Worm (Caenorhabditis elegans) whole organism, late embryonic: ENCODE measurements around the gene R07B7.9.

Source experiments
- K02D7.2 ChIP-seq: sonication (generic microtip); optimal IDR thresholded peaks from 2 replicates; lab custom pipeline; 2017; ENCODE audit warnings: mild to moderate bottlenecking, missing genetic modification characterization, missing compliant biosample characterization
- T23F11.4 ChIP-seq: fragments of 200-800 bp; sonication (Bioruptor generic); optimal IDR thresholded peaks from 2 replicates; lab custom pipeline; 2018; ENCODE audit warnings: mild to moderate bottlenecking, missing genetic modification characterization, missing compliant biosample characterization
- Y22D7AL.16 ChIP-seq: sonication (generic microtip); optimal IDR thresholded peaks from 2 replicates; lab custom pipeline; 2016; ENCODE audit warnings: missing genetic modification characterization, missing compliant biosample characterization
- ceh-14 ChIP-seq: sonication (generic microtip); optimal IDR thresholded peaks from 2 replicates; lab custom pipeline; 2016; ENCODE audit warnings: missing genotype, missing genetic modification characterization, missing compliant biosample characterization
- ceh-19 ChIP-seq: fragments of 200-800 bp; sonication (Bioruptor generic); optimal IDR thresholded peaks from 2 replicates; lab custom pipeline; 2018; ENCODE audit warnings: mild to moderate bottlenecking, missing genetic modification characterization, missing compliant biosample characterization
- ceh-2 ChIP-seq: sonication (generic microtip); optimal IDR thresholded peaks from 2 replicates; lab custom pipeline; 2016; ENCODE audit warnings: missing genotype, missing genetic modification characterization, missing compliant biosample characterization
- ceh-22 ChIP-seq: sonication (generic microtip); optimal IDR thresholded peaks from 2 replicates; lab custom pipeline; 2017; ENCODE audit warnings: missing biosample characterization, missing genetic modification characterization
- ceh-30 ChIP-seq: fragments of 150-350 bp; optimal IDR thresholded peaks from 2 replicates; lab custom pipeline; 2014; ENCODE audit warnings: missing biosample characterization, missing genetic modification characterization
- ceh-31 ChIP-seq: sonication (generic microtip); optimal IDR thresholded peaks from 2 replicates; lab custom pipeline; 2016; ENCODE audit warnings: missing genetic modification characterization, missing compliant biosample characterization
- ceh-34 ChIP-seq: sonication (generic microtip); optimal IDR thresholded peaks from 2 replicates; lab custom pipeline; 2016; ENCODE audit warnings: mild to moderate bottlenecking, missing genetic modification characterization, missing compliant biosample characterization
- ceh-45 ChIP-seq: fragments of 200-800 bp; sonication (Bioruptor generic); IDR thresholded peaks from 2 replicates; pipeline ENCODE4 v1.3.6; 2022; ENCODE audit warnings: missing genetic modification reagents, missing genetic modification characterization, missing compliant biosample characterization
- ceh-48 ChIP-seq: sonication (generic microtip); optimal IDR thresholded peaks from 2 replicates; lab custom pipeline; 2016; ENCODE audit warnings: missing genetic modification characterization, inconsistent platforms, missing compliant biosample characterization
- ceh-6 ChIP-seq: fragments of 200-800 bp; sonication (Bioruptor generic); optimal IDR thresholded peaks from 2 replicates; lab custom pipeline; 2018; ENCODE audit warnings: mild to moderate bottlenecking, missing genetic modification characterization, missing compliant biosample characterization
- ceh-9 ChIP-seq: sonication (generic microtip); optimal IDR thresholded peaks from 2 replicates; lab custom pipeline; 2016; ENCODE audit warnings: mild to moderate bottlenecking, missing genetic modification characterization, inconsistent platforms, missing compliant biosample characterization
- dmd-4 ChIP-seq: sonication (generic microtip); optimal IDR thresholded peaks from 2 replicates; lab custom pipeline; 2016; ENCODE audit warnings: borderline replicate concordance, missing genetic modification characterization, missing compliant biosample characterization
- elt-4 ChIP-seq: sonication (generic microtip); optimal IDR thresholded peaks from 2 replicates; lab custom pipeline; 2016; ENCODE audit warnings: missing genetic modification characterization, missing compliant biosample characterization
- eyg-1 ChIP-seq: sonication (generic microtip); optimal IDR thresholded peaks from 2 replicates; lab custom pipeline; 2016; ENCODE audit warnings: missing genotype, missing genetic modification characterization, missing compliant biosample characterization
- fax-1 ChIP-seq: sonication (generic microtip); optimal IDR thresholded peaks from 2 replicates; lab custom pipeline; 2016; ENCODE audit warnings: missing genotype, missing genetic modification characterization, missing compliant biosample characterization
- fkh-6 ChIP-seq: sonication (generic microtip); optimal IDR thresholded peaks from 2 replicates; lab custom pipeline; 2016; ENCODE audit warnings: missing genetic modification characterization, missing compliant biosample characterization
- hlh-13 ChIP-seq: fragments of 200-800 bp; sonication (Bioruptor generic); optimal IDR thresholded peaks from 2 replicates; lab custom pipeline; 2018; ENCODE audit warnings: mild to moderate bottlenecking, missing genetic modification characterization, missing compliant biosample characterization
- hlh-15 ChIP-seq: sonication (generic microtip); optimal IDR thresholded peaks from 2 replicates; lab custom pipeline; 2016; ENCODE audit warnings: missing genetic modification characterization, missing compliant biosample characterization
- hlh-30 ChIP-seq: sonication (generic microtip); optimal IDR thresholded peaks from 2 replicates; lab custom pipeline; 2017; ENCODE audit warnings: antibody characterized with exemption, missing genetic modification characterization, missing compliant biosample characterization; ENCODE audit not compliant: insufficient read depth
- hlh-8 ChIP-seq: sonication (generic microtip); optimal IDR thresholded peaks from 2 replicates; lab custom pipeline; 2016; ENCODE audit warnings: missing genotype, missing genetic modification characterization, missing compliant biosample characterization
- lim-6 ChIP-seq: sonication (generic microtip); optimal IDR thresholded peaks from 2 replicates; lab custom pipeline; 2016; ENCODE audit warnings: missing genetic modification characterization, missing compliant biosample characterization
- lin-11 ChIP-seq: fragments of 200-800 bp; sonication (Bioruptor generic); optimal IDR thresholded peaks from 2 replicates; lab custom pipeline; 2018; ENCODE audit warnings: mild to moderate bottlenecking, missing genetic modification characterization, missing compliant biosample characterization
- madf-2 ChIP-seq: sonication (generic microtip); optimal IDR thresholded peaks from 2 replicates; lab custom pipeline; 2017; ENCODE audit warnings: missing genetic modification characterization, missing compliant biosample characterization
- mec-3 ChIP-seq: sonication (generic microtip); optimal IDR thresholded peaks from 2 replicates; lab custom pipeline; 2016; ENCODE audit warnings: borderline replicate concordance, missing genetic modification characterization, missing compliant biosample characterization
- nfya-1 ChIP-seq: sonication (generic microtip); optimal IDR thresholded peaks from 2 replicates; lab custom pipeline; 2017; ENCODE audit warnings: missing genetic modification characterization, mild to moderate bottlenecking, missing compliant biosample characterization, antibody characterized with exemption, moderate library complexity
- nhr-11 ChIP-seq: fragments of 150-350 bp; optimal IDR thresholded peaks from 2 replicates; lab custom pipeline; 2014; ENCODE audit warnings: missing biosample characterization, missing genetic modification characterization
- nhr-232 ChIP-seq: sonication (generic microtip); optimal IDR thresholded peaks from 2 replicates; lab custom pipeline; 2016; ENCODE audit warnings: missing genetic modification characterization, missing compliant biosample characterization
- npax-4 ChIP-seq: sonication (generic microtip); optimal IDR thresholded peaks from 2 replicates; lab custom pipeline; 2016; ENCODE audit warnings: missing genetic modification characterization, missing compliant biosample characterization
- pag-3 ChIP-seq: sonication (generic microtip); optimal IDR thresholded peaks from 2 replicates; lab custom pipeline; 2016; ENCODE audit warnings: missing compliant biosample characterization, missing genetic modification characterization, borderline replicate concordance
- pat-9 ChIP-seq: fragments of 200-800 bp; sonication (Bioruptor generic); optimal IDR thresholded peaks from 2 replicates; lab custom pipeline; 2018; ENCODE audit warnings: mild to moderate bottlenecking, missing genetic modification characterization, moderate library complexity, missing compliant biosample characterization
- pax-1 ChIP-seq: fragments of 150-350 bp; optimal IDR thresholded peaks from 2 replicates; lab custom pipeline; 2014; ENCODE audit warnings: missing biosample characterization, missing genetic modification characterization
- pha-2 ChIP-seq: sonication (generic microtip); optimal IDR thresholded peaks from 2 replicates; lab custom pipeline; 2017; ENCODE audit warnings: mild to moderate bottlenecking, missing genetic modification characterization, missing compliant biosample characterization
- pha-4 ChIP-seq: fragments of 150-350 bp; optimal IDR thresholded peaks from 2 replicates; lab custom pipeline; 2018; ENCODE audit warnings: missing biosample characterization, missing genetic modification reagents, missing genetic modification characterization
- pqm-1 ChIP-seq: sonication (generic microtip); optimal IDR thresholded peaks from 2 replicates; lab custom pipeline; 2016; ENCODE audit warnings: missing genetic modification characterization, missing compliant biosample characterization
- pros-1 ChIP-seq: fragments of 150-350 bp; optimal IDR thresholded peaks from 2 replicates; lab custom pipeline; 2014; ENCODE audit warnings: missing biosample characterization, missing genetic modification reagents, missing genetic modification characterization
- ref-2 ChIP-seq: sonication (generic microtip); optimal IDR thresholded peaks from 2 replicates; lab custom pipeline; 2016; ENCODE audit warnings: missing genetic modification characterization, missing compliant biosample characterization
- sox-4 ChIP-seq: sonication (generic microtip); optimal IDR thresholded peaks from 2 replicates; lab custom pipeline; 2017; ENCODE audit warnings: mild to moderate bottlenecking, missing genetic modification characterization, inconsistent platforms, missing compliant biosample characterization
- tbx-2 ChIP-seq: sonication (generic microtip); optimal IDR thresholded peaks from 2 replicates; lab custom pipeline; 2016; ENCODE audit warnings: missing genetic modification characterization, missing compliant biosample characterization
- ttx-3 ChIP-seq: sonication (generic microtip); optimal IDR thresholded peaks from 2 replicates; lab custom pipeline; 2016; ENCODE audit warnings: missing genetic modification reagents, missing genetic modification characterization, missing compliant biosample characterization
- unc-3 ChIP-seq, 2 experiments: fragments of 200-800 bp in 1 of 2; sonication (Bioruptor generic) in 1 of 2; sonication (generic microtip) in 1 of 2; conservative IDR thresholded peaks in 1 of 2; optimal IDR thresholded peaks in 1 of 2; 2 replicates each; pipeline versions ENCODE4 v1.3.6 to Lab custom; 2016 to 2022; ENCODE audit warnings: missing compliant biosample characterization in 2 of 2, missing genetic modification characterization in 2 of 2, missing genetic modification reagents in 1 of 2
- unc-42 ChIP-seq: sonication (generic microtip); optimal IDR thresholded peaks from 2 replicates; lab custom pipeline; 2016; ENCODE audit warnings: missing genotype, missing genetic modification characterization, missing compliant biosample characterization
- unc-55 ChIP-seq: sonication (generic microtip); optimal IDR thresholded peaks from 2 replicates; lab custom pipeline; 2017; ENCODE audit warnings: missing biosample characterization, missing genetic modification reagents, missing genetic modification characterization
- unc-86 ChIP-seq: sonication (generic microtip); optimal IDR thresholded peaks from 2 replicates; lab custom pipeline; 2016; ENCODE audit warnings: missing genetic modification characterization, missing compliant biosample characterization
- ztf-16 ChIP-seq: sonication (generic microtip); optimal IDR thresholded peaks from 2 replicates; lab custom pipeline; 2017; ENCODE audit warnings: missing genetic modification characterization, missing compliant biosample characterization

Gene R07B7.9

DNA sequence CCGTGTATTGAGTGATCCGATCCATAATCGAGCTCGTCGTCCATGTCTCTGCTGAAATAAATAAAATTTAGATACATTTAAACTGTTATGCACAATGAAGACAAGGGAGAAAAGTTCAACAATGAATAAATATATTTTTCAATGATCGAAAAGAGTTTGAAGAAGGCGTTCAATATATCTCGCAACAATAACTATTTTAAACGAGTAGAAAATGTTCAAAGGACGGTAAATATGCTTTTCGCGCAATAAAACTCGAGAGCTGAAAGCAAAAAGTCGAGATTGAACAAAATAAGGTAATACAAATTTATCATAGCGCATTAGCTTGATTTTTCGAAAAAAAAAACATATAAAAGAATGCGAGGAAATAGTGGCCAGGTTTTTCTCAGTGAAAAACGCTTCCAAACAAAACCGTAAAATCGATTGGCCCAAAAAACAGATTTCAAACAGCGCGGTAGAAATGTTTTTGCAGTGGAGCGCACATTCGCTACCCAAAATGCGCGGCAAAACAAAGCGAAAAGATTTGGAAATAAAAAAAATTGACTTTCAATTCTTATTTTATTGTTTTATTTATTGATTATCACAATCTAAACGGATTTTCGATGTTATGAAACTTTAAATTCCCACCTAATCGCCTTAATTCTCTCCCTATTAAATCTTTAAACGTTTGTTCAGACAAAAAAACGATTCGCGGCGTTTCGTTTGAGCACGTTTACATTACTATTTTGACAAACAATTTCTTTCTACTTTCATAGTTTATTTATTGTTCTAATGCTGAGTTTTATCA is 39.2 kb downstream of the R07B7.9 start, which contains the start of the genes kup-1 and F10C2.4:
Gene kup-1 (minus strand): TSS at position 51 of the 784 bp plus-strand sequence.
Gene F10C2.4 (plus strand): TSS at position 734 of the 784 bp plus-strand sequence.
- TF ChIP-seq pag-3 (no peak), Y22D7AL.16 (no peak), tbx-2 (tag; lab: Kevin White, UChicago) (no peak), pros-1 (tag; lab: Kevin White, UChicago) (no peak), unc-3 (GFP tag; conservative IDR thresholded peaks at IDR 0.05; lab: Robert Waterston, UW) (no peak), unc-3 (tag; optimal IDR thresholded peaks at IDR 0.05; lab: Kevin White, UChicago) (no peak), ref-2 (tag; lab: Kevin White, UChicago) (no peak), ceh-9 (no peak), K02D7.2 (no peak), ceh-34 (tag; lab: Kevin White, UChicago) (no peak), pqm-1 (tag; lab: Kevin White, UChicago) (no peak), eyg-1 (no peak), unc-55 (GFP tag; lab: Kevin White, UChicago) (peak; percentile 40), ceh-48 (tag; lab: Kevin White, UChicago) (peak; percentile 28), pat-9 (tag; lab: Kevin White, UChicago) (no peak), sox-4 (tag; lab: Kevin White, UChicago) (no peak), hlh-30 (tag; lab: Kevin White, UChicago) (no peak), mec-3 (tag; lab: Kevin White, UChicago) (no peak), hlh-8 (tag; lab: Kevin White, UChicago) (no peak), lim-6 (no peak), hlh-13 (GFP tag; lab: Kevin White, UChicago) (no peak), nhr-232 (no peak), ceh-6 (no peak), nfya-1 (tag; lab: Kevin White, UChicago) (peak; percentile 12), ceh-14 (tag; lab: Kevin White, UChicago) (no peak), dmd-4 (no peak), hlh-15 (no peak), ceh-31 (tag; lab: Kevin White, UChicago) (no peak)
- TF ChIP-seq, all 69 proteins: peak for 3

DNA sequence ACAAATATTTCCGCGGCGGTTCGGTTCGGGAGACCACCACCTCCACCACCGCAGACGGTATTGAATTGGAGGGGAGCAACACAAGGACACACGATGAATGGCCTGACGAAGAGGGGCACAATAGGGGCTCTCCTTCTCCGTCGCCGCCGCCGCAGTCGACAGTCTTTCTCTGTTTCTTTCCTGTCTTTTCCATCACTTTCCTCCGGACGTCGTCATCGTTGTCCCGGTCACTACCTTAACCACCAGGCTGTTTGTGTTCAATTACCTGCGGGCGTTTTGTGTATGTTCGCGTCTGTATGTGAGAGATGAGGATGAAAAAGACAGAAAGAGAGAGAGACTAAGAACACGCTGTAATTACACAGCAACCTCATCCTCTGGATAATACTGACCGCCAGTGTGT is 40.4 kb downstream of the R07B7.9 start:
- no peak for TF ChIP-seq T23F11.4 (GFP tag; lab: Kevin White, UChicago)
- TF ChIP-seq hlh-8 (tag; lab: Kevin White, UChicago) = no peak
- TF ChIP-seq ref-2 (tag; lab: Kevin White, UChicago) = peak; percentile 35
- TF ChIP-seq pha-2 (tag; lab: Kevin White, UChicago) = no peak
- no peak for TF ChIP-seq nhr-11 (tag; lab: Kevin White, UChicago)
- TF ChIP-seq pros-1 (tag; lab: Kevin White, UChicago) = peak; percentile 3
- no peak for TF ChIP-seq fax-1
- no peak for TF ChIP-seq unc-86 (tag; lab: Kevin White, UChicago)
- no peak for TF ChIP-seq unc-3 (GFP tag; conservative IDR thresholded peaks at IDR 0.05; lab: Robert Waterston, UW)
- no peak for TF ChIP-seq unc-3 (tag; optimal IDR thresholded peaks at IDR 0.05; lab: Kevin White, UChicago)
- TF ChIP-seq sox-4 (tag; lab: Kevin White, UChicago) = no peak
- TF ChIP-seq hlh-15 = no peak
- no peak for TF ChIP-seq ceh-22 (tag; lab: Kevin White, UChicago)
- no peak for TF ChIP-seq ceh-19 (GFP tag; lab: Kevin White, UChicago)
- TF ChIP-seq nfya-1 (tag; lab: Kevin White, UChicago) = no peak
- no peak for TF ChIP-seq lin-11 (tag; lab: Kevin White, UChicago)
- TF ChIP-seq hlh-13 (GFP tag; lab: Kevin White, UChicago) = no peak
- no peak for TF ChIP-seq npax-4 (tag; lab: Kevin White, UChicago)
- TF ChIP-seq ttx-3 = no peak
- TF ChIP-seq pha-4 (tag; lab: Kevin White, UChicago) = no peak
- TF ChIP-seq ceh-48 (tag; lab: Kevin White, UChicago) = no peak
- TF ChIP-seq lim-6 = no peak
- TF ChIP-seq ceh-14 (tag; lab: Kevin White, UChicago) = no peak
- TF ChIP-seq unc-42 (tag; lab: Kevin White, UChicago) = no peak
- TF ChIP-seq eyg-1 = no peak
- no peak for TF ChIP-seq elt-4 (tag; lab: Kevin White, UChicago)
- no peak for TF ChIP-seq fkh-6 (tag; lab: Kevin White, UChicago)
- TF ChIP-seq ceh-9 = no peak
- no peak for TF ChIP-seq ztf-16 (tag; lab: Kevin White, UChicago)
- peak; percentile 38 for TF ChIP-seq ceh-31 (tag; lab: Kevin White, UChicago)
- no peak for TF ChIP-seq madf-2 (tag; lab: Kevin White, UChicago)
- TF ChIP-seq ceh-2 (tag; lab: Kevin White, UChicago) = peak; percentile 12
- TF ChIP-seq ceh-30 (tag; lab: Kevin White, UChicago) = no peak
- no peak for TF ChIP-seq pax-1 (tag; lab: Kevin White, UChicago)
- TF ChIP-seq dmd-4 = peak; percentile 2
- no peak for TF ChIP-seq ceh-45 (GFP tag; lab: Robert Waterston, UW)
- TF ChIP-seq ceh-34 (tag; lab: Kevin White, UChicago) = peak; percentile 23
